Fruit fly (Drosophila melanogaster): Measurements from ENCODE around the gene yellow-k.

DNA sequence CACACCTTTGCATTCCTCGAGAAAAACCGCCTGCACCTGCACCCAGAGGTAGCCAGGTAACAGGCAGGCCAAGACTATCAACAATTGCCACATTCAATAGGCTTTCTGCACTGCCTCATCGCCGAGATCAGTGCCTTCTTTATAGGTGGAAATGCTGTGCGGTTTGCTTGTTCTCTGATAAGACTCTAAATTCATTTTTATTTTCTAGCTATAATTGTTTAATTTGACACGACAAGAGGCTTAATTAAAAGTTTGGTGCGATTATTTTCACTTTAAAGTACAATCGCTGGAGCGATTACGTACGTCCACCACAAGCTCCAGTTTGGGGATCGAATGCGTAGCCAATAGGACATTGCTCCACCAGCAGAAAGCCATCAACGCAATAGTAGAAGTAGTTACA is 7.0 kb downstream of the yellow-k start, which contains the start of gene CG42729:
- no peak for TF ChIP-seq lov (optimal IDR thresholded peaks at IDR 0.05)
- TF ChIP-seq lov (GFP tag; IDR thresholded peaks at IDR 0.05) = no peak
- no peak for TF ChIP-seq Oaz (GFP tag; IDR thresholded peaks at IDR 0.05)
- no peak for TF ChIP-seq Doc2 (GFP tag; IDR thresholded peaks at IDR 0.05)
- TF ChIP-seq ssp (GFP tag; IDR thresholded peaks at IDR 0.05) = no peak
- TF ChIP-seq sd (tag; optimal IDR thresholded peaks at IDR 0.05) = no peak
- no peak for TF ChIP-seq CG32532 (GFP tag; IDR thresholded peaks at IDR 0.05)
- no peak for TF ChIP-seq crol (GFP tag; IDR thresholded peaks at IDR 0.05)
- TF ChIP-seq Hmr (GFP tag; optimal IDR thresholded peaks at IDR 0.05) = no peak
- no peak for TF ChIP-seq CG11085 (GFP tag; IDR thresholded peaks at IDR 0.05)
- no peak for TF ChIP-seq CG9727 (GFP tag; optimal IDR thresholded peaks at IDR 0.05)
- no peak for TF ChIP-seq jigr1 (GFP tag; IDR thresholded peaks at IDR 0.05)

All from whole organism, embryonic.